Fruit fly (Drosophila melanogaster) whole organism, embryonic: ENCODE results near the gene Pc.

Source experiments
- Atf3 ChIP-seq: fragments of 200-800 bp; sonication (Bioruptor generic); optimal IDR thresholded peaks from 3 replicates; lab custom pipeline; 2016; ENCODE audit warnings: missing biosample characterization, missing genetic modification characterization
- CG11085 ChIP-seq: fragments of 200-800 bp; sonication (Bioruptor generic); IDR thresholded peaks from 2 replicates; pipeline ENCODE4 v1.3.6; 2022; ENCODE audit warnings: missing biosample characterization, missing genetic modification characterization
- CG15269 ChIP-seq: fragments of 200-800 bp; sonication (Bioruptor generic); optimal IDR thresholded peaks from 2 replicates; lab custom pipeline; 2018; ENCODE audit warnings: missing biosample characterization, mild to moderate bottlenecking, missing genetic modification characterization, moderate library complexity
- CG16779 ChIP-seq: fragments of 200-800 bp; sonication (Bioruptor generic); IDR thresholded peaks from 2 replicates; pipeline ENCODE4 v1.3.6; 2022; ENCODE audit warnings: missing biosample characterization, missing genetic modification characterization
- CG16815 ChIP-seq: fragments of 200-800 bp; sonication (Bioruptor generic); optimal IDR thresholded peaks from 3 replicates; lab custom pipeline; 2017; ENCODE audit warnings: missing biosample characterization, mild to moderate bottlenecking, missing genetic modification characterization
- CG17568 ChIP-seq: fragments of 200-800 bp; sonication (Bioruptor generic); optimal IDR thresholded peaks from 2 replicates; lab custom pipeline; 2018; ENCODE audit warnings: missing biosample characterization, mild to moderate bottlenecking, missing genetic modification characterization, moderate library complexity
- CG30020 ChIP-seq: fragments of 200-800 bp; optimal IDR thresholded peaks from 2 replicates; lab custom pipeline; 2019; ENCODE audit warnings: missing biosample characterization, mild to moderate bottlenecking, missing genetic modification characterization, moderate library complexity
- CG4617 ChIP-seq: fragments of 200-800 bp; sonication (Bioruptor generic); optimal IDR thresholded peaks from 3 replicates; lab custom pipeline; 2016; ENCODE audit warnings: missing biosample characterization, missing genetic modification characterization, borderline replicate concordance
- CG4730 ChIP-seq: fragments of 200-800 bp; sonication (Bioruptor generic); IDR thresholded peaks from 2 replicates; pipeline ENCODE4 v1.3.6; 2022; ENCODE audit warnings: missing biosample characterization, missing genetic modification characterization
- CG6689 ChIP-seq: fragments of 200-800 bp; sonication (Bioruptor generic); IDR thresholded peaks from 2 replicates; pipeline ENCODE4 v1.3.6; 2022; ENCODE audit warnings: missing biosample characterization, missing genetic modification characterization
- CG6791 ChIP-seq: fragments of 200-800 bp; sonication (Bioruptor generic); IDR thresholded peaks from 3 replicates; pipeline ENCODE4 v1.3.6; 2022; ENCODE audit warnings: missing biosample characterization, missing genetic modification characterization; ENCODE audit not compliant: partially characterized antibody
- CG7745 ChIP-seq: fragments of 200-800 bp; sonication (Bioruptor generic); optimal IDR thresholded peaks from 2 replicates; lab custom pipeline; 2018; ENCODE audit warnings: missing biosample characterization, mild to moderate bottlenecking, missing genetic modification characterization, moderate library complexity
- D19A ChIP-seq: fragments of 200-800 bp; optimal IDR thresholded peaks from 3 replicates; lab custom pipeline; 2019; ENCODE audit warnings: missing biosample characterization, mild to moderate bottlenecking, missing genetic modification characterization, moderate library complexity
- Ets97D ChIP-seq: fragments of 200-800 bp; sonication (Bioruptor generic); optimal IDR thresholded peaks from 3 replicates; lab custom pipeline; 2016; ENCODE audit warnings: missing biosample characterization, missing genetic modification characterization
- HLH3B ChIP-seq: fragments of 200-800 bp; sonication (Bioruptor generic); IDR thresholded peaks from 2 replicates; pipeline ENCODE4 v1.3.6; 2022; ENCODE audit warnings: missing biosample characterization, missing genetic modification characterization
- Hr51 ChIP-seq, 2 experiments: fragments of 200-800 bp; sonication (Bioruptor generic); optimal IDR thresholded peaks; 2 replicates in 1 of 2; 3 replicates in 1 of 2; lab custom pipeline; 2016 to 2018; ENCODE audit warnings: missing biosample characterization in 2 of 2, missing genetic modification characterization in 2 of 2, mild to moderate bottlenecking in 1 of 2, moderate library complexity in 1 of 2
- Lhr ChIP-seq: fragments of 200-800 bp; sonication (Bioruptor generic); optimal IDR thresholded peaks from 3 replicates; lab custom pipeline; 2017; ENCODE audit warnings: mild to moderate bottlenecking, missing biosample characterization, missing genetic modification reagents, missing genetic modification characterization
- Max ChIP-seq: fragments of 200-800 bp; sonication (Bioruptor generic); optimal IDR thresholded peaks from 2 replicates; lab custom pipeline; 2016; ENCODE audit warnings: missing biosample characterization, mild to moderate bottlenecking, missing genetic modification characterization
- Myb ChIP-seq: fragments of 200-800 bp; sonication (Bioruptor generic); optimal IDR thresholded peaks from 2 replicates; lab custom pipeline; 2016; ENCODE audit warnings: missing biosample characterization, missing genetic modification characterization
- NFAT ChIP-seq: fragments of 200-800 bp; sonication (Bioruptor generic); IDR thresholded peaks from 2 replicates; pipeline ENCODE4 v1.3.6; 2022; ENCODE audit warnings: missing biosample characterization, missing genetic modification characterization
- NK7.1 ChIP-seq: fragments of 200-800 bp; sonication (Bioruptor generic); optimal IDR thresholded peaks from 3 replicates; lab custom pipeline; 2016; ENCODE audit warnings: missing biosample characterization, missing genetic modification characterization
- Sry-β ChIP-seq: fragments of 200-800 bp; sonication (Bioruptor generic); optimal IDR thresholded peaks from 2 replicates; lab custom pipeline; 2018; ENCODE audit warnings: missing biosample characterization, mild to moderate bottlenecking, missing genetic modification characterization, moderate library complexity
- Ssrp ChIP-seq: fragments of 200-800 bp; sonication (Bioruptor generic); optimal IDR thresholded peaks from 2 replicates; lab custom pipeline; 2018; ENCODE audit warnings: missing biosample characterization, mild to moderate bottlenecking, missing genetic modification characterization, moderate library complexity
- Xbp1 ChIP-seq: fragments of 200-800 bp; sonication (Bioruptor generic); optimal IDR thresholded peaks from 3 replicates; lab custom pipeline; 2016; ENCODE audit warnings: missing biosample characterization, mild to moderate bottlenecking, missing genetic modification characterization
- amos ChIP-seq: fragments of 200-800 bp; sonication (Bioruptor generic); IDR thresholded peaks from 2 replicates; pipeline ENCODE4 v1.3.6; 2022; ENCODE audit warnings: missing biosample characterization, missing genetic modification characterization; ENCODE audit not compliant: partially characterized antibody
- aop ChIP-seq: fragments of 200-800 bp; sonication (Bioruptor generic); IDR thresholded peaks from 2 replicates; pipeline ENCODE4 v1.3.6; 2022; ENCODE audit warnings: missing biosample characterization, missing genetic modification characterization
- bigmax ChIP-seq: fragments of 200-800 bp; sonication (Bioruptor generic); optimal IDR thresholded peaks from 2 replicates; lab custom pipeline; 2018; ENCODE audit warnings: missing biosample characterization, mild to moderate bottlenecking, missing genetic modification characterization
- bowl ChIP-seq: fragments of 200-800 bp; sonication (Bioruptor generic); IDR thresholded peaks from 2 replicates; pipeline ENCODE4 v1.3.6; 2022; ENCODE audit warnings: missing biosample characterization, missing genetic modification characterization
- chinmo ChIP-seq: fragments of 200-800 bp; sonication (Bioruptor generic); IDR thresholded peaks from 4 replicates; pipeline ENCODE4 v1.3.6; 2022; ENCODE audit warnings: missing biosample characterization, missing genetic modification characterization; ENCODE audit not compliant: partially characterized antibody
- dm ChIP-seq: fragments of 200-800 bp; sonication (Bioruptor generic); optimal IDR thresholded peaks from 3 replicates; lab custom pipeline; 2016; ENCODE audit warnings: missing biosample characterization, missing genetic modification characterization
- dmrt11E ChIP-seq: fragments of 200-800 bp; sonication (Bioruptor generic); optimal IDR thresholded peaks from 3 replicates; lab custom pipeline; 2018; ENCODE audit warnings: missing biosample characterization, mild to moderate bottlenecking, missing genetic modification characterization, moderate library complexity
- dpn ChIP-seq, 2 experiments: fragments of 200-800 bp; sonication (Bioruptor generic); optimal IDR thresholded peaks; 3 replicates each; lab custom pipeline; 2016; ENCODE audit warnings: missing biosample characterization in 2 of 2, missing genetic modification characterization in 2 of 2
- esg ChIP-seq: fragments of 200-800 bp; sonication (Bioruptor generic); conservative IDR thresholded peaks from 2 replicates; pipeline ENCODE4 v1.3.6; 2022; ENCODE audit warnings: missing biosample characterization, missing genetic modification characterization
- gce ChIP-seq: fragments of 200-800 bp; sonication (Bioruptor generic); IDR thresholded peaks from 3 replicates; pipeline ENCODE4 v1.3.6; 2022; ENCODE audit warnings: missing biosample characterization, missing genetic modification characterization
- her ChIP-seq: fragments of 200-800 bp; sonication (Bioruptor generic); optimal IDR thresholded peaks from 2 replicates; lab custom pipeline; 2016; ENCODE audit warnings: missing biosample characterization, missing genetic modification characterization
- maf-S ChIP-seq: fragments of 200-800 bp; sonication (Bioruptor generic); optimal IDR thresholded peaks from 2 replicates; lab custom pipeline; 2016; ENCODE audit warnings: missing biosample characterization, missing genetic modification characterization
- pho ChIP-seq: fragments of 200-800 bp; sonication (Bioruptor generic); optimal IDR thresholded peaks from 2 replicates; lab custom pipeline; 2016; ENCODE audit warnings: missing biosample characterization, missing genetic modification characterization
- pum ChIP-seq: fragments of 200-800 bp; sonication (Bioruptor generic); optimal IDR thresholded peaks from 2 replicates; lab custom pipeline; 2016; ENCODE audit warnings: missing biosample characterization, missing genetic modification characterization
- seq ChIP-seq: fragments of 200-800 bp; sonication (Bioruptor generic); IDR thresholded peaks from 2 replicates; pipeline ENCODE4 v1.3.6; 2022; ENCODE audit warnings: missing biosample characterization, missing genetic modification characterization
- sqz ChIP-seq: fragments of 200-800 bp; sonication (Bioruptor generic); optimal IDR thresholded peaks from 3 replicates; lab custom pipeline; 2018; ENCODE audit warnings: missing biosample characterization, mild to moderate bottlenecking, missing genetic modification characterization
- wek ChIP-seq: fragments of 200-800 bp; sonication (Bioruptor generic); optimal IDR thresholded peaks from 3 replicates; lab custom pipeline; 2018; ENCODE audit warnings: missing biosample characterization, mild to moderate bottlenecking, missing genetic modification characterization, moderate library complexity
- zfh1 ChIP-seq: fragments of 200-800 bp; sonication (Bioruptor generic); IDR thresholded peaks from 3 replicates; pipeline ENCODE4 v1.3.6; 2022; ENCODE audit warnings: missing biosample characterization, missing genetic modification characterization

Gene Pc

dm6 chr3L:21304400-21304799 lies 13.4 kb downstream of the Pc start, which contains the start of the genes CG11309 and CG7632 (continued):
- TF ChIP-seq Myb (GFP tag; lab: Kevin White, UChicago) (peak; percentile 89), dpn (GFP tag; optimal IDR thresholded peaks at IDR 0.05; lab: Kevin White, UChicago) (peak; percentile 98 to 99), Ets97D (GFP tag; lab: Kevin White, UChicago) (peak; percentile 95), D19A (tag; lab: Kevin White, UChicago) (peak; percentile 98), CG17568 (GFP tag; lab: Kevin White, UChicago) (peak; percentile 99), bigmax (peak; percentile 87), Lhr (GFP tag; lab: Kevin White, UChicago) (peak; percentile 98), Atf3 (GFP tag; lab: Kevin White, UChicago) (peak; percentile 97), CG4730 (peak; percentile 83), chinmo (GFP tag; lab: Robert Waterston, UW) (no peak), Sry-β (GFP tag; lab: Kevin White, UChicago) (peak; percentile 81), dm (peak; percentile 98), CG6791 (GFP tag; lab: Robert Waterston, UW) (0 out of 3 replicates have a peak, but pooled peaks have one; percentile 33), Xbp1 (peak; percentile 99), CG7745 (tag; lab: Kevin White, UChicago) (peak; percentile 97), wek (peak; percentile 98), CG4617 (peak; percentile 98), NK7.1 (peak; percentile 99), her (GFP tag; lab: Kevin White, UChicago) (peak; percentile 97), CG16815 (GFP tag; lab: Kevin White, UChicago) (peak; percentile 92), pum (GFP tag; lab: Kevin White, UChicago) (peak; percentile 98), sqz (GFP tag; lab: Kevin White, UChicago) (peak; percentile 99), pho (peak; percentile 98), dmrt11E (tag; lab: Kevin White, UChicago) (peak; percentile 100), Ssrp (peak; percentile 99), HLH3B (GFP tag; lab: Robert Waterston, UW) (peak; percentile 98), maf-S (peak; percentile 97), Max (GFP tag; lab: Kevin White, UChicago) (peak; percentile 99), CG6689 (GFP tag; lab: Robert Waterston, UW) (peak; percentile 98), CG11085 (GFP tag; lab: Robert Waterston, UW) (peak; percentile 89), bowl (peak; percentile 97), gce (GFP tag; lab: Robert Waterston, UW) (peak; percentile 98), amos (GFP tag; lab: Robert Waterston, UW) (peak; percentile 33; the same call in 1 of the 2 replicates), aop (GFP tag; lab: Robert Waterston, UW) (peak; percentile 92), NFAT (GFP tag; lab: Robert Waterston, UW) (peak; percentile 97), zfh1 (GFP tag; lab: Robert Waterston, UW) (peak; percentile 99), CG15269 (tag; lab: Kevin White, UChicago) (peak; percentile 99), esg (peak; percentile 96), seq (GFP tag; lab: Robert Waterston, UW) (peak; percentile 97), Hr51 (GFP tag; optimal IDR thresholded peaks at IDR 0.05; lab: Kevin White, UChicago) (peak; percentile 97 to 100), CG16779 (GFP tag; lab: Robert Waterston, UW) (peak; percentile 97), CG30020 (peak; percentile 93)
